Worm (Caenorhabditis elegans) whole organism, young adult: ENCODE data around the gene asp-18.

ENCODE experiments used
- B0261.1 ChIP-seq: sonication (generic microtip); optimal IDR thresholded peaks from 2 replicates; lab custom pipeline; 2016; ENCODE audit warnings: mild to moderate bottlenecking, missing genetic modification characterization, moderate library complexity, missing compliant biosample characterization
- F23B12.7 ChIP-seq: sonication (generic microtip); optimal IDR thresholded peaks from 2 replicates; lab custom pipeline; 2017; ENCODE audit warnings: missing genetic modification characterization, mild to moderate bottlenecking, missing compliant biosample characterization, antibody characterized with exemption, moderate library complexity; ENCODE audit not compliant: insufficient read depth
- F37B4.10 ChIP-seq: fragments of 200-800 bp; sonication (Bioruptor generic); IDR thresholded peaks from 2 replicates; pipeline ENCODE4 v1.3.6; 2022; ENCODE audit warnings: missing genetic modification characterization, missing compliant biosample characterization
- F39B2.1 ChIP-seq: fragments of 200-800 bp; sonication (Bioruptor generic); IDR thresholded peaks from 2 replicates; pipeline ENCODE4 v1.3.6; 2022; ENCODE audit warnings: missing genetic modification reagents, missing genetic modification characterization, missing compliant biosample characterization
- F52B5.7 ChIP-seq: sonication (generic microtip); optimal IDR thresholded peaks from 2 replicates; lab custom pipeline; 2016; ENCODE audit warnings: mild to moderate bottlenecking, missing genetic modification characterization, missing compliant biosample characterization
- Y79H2A.3 ChIP-seq: fragments of 200-800 bp; sonication (Bioruptor generic); conservative IDR thresholded peaks from 2 replicates; pipeline ENCODE4 v1.3.6; 2022; ENCODE audit warnings: missing genetic modification reagents, missing genetic modification characterization, missing compliant biosample characterization
- akir-1 ChIP-seq: fragments of 200-800 bp; sonication (Bioruptor generic); optimal IDR thresholded peaks from 2 replicates; lab custom pipeline; 2018; ENCODE audit warnings: mild to moderate bottlenecking, missing genetic modification characterization, moderate library complexity, missing compliant biosample characterization
- ama-1 ChIP-seq, 3 experiments: fragments of 150-350 bp in 1 of 3; sonication (generic microtip) in 2 of 3; optimal IDR thresholded peaks; 2 replicates each; lab custom pipeline; 2014 to 2018; ENCODE audit warnings: missing biosample characterization in 2 of 3, missing genetic modification characterization in 2 of 3, missing genetic modification reagents in 2 of 3
- ceh-100 ChIP-seq: fragments of 200-800 bp; sonication (Bioruptor generic); IDR thresholded peaks from 2 replicates; pipeline ENCODE4 v1.3.6; 2022; ENCODE audit warnings: missing genetic modification reagents, missing genetic modification characterization, missing compliant biosample characterization
- ceh-58 ChIP-seq: fragments of 200-800 bp; sonication (Bioruptor generic); IDR thresholded peaks from 2 replicates; pipeline ENCODE4 v1.3.6; 2022; ENCODE audit warnings: missing genetic modification characterization, missing compliant biosample characterization
- ceh-79 ChIP-seq: sonication (generic microtip); optimal IDR thresholded peaks from 2 replicates; lab custom pipeline; 2017; ENCODE audit warnings: mild to moderate bottlenecking, missing genetic modification characterization, missing compliant biosample characterization
- ceh-91 ChIP-seq: fragments of 200-800 bp; sonication (Bioruptor generic); IDR thresholded peaks from 2 replicates; pipeline ENCODE4 v1.3.6; 2022; ENCODE audit warnings: missing genetic modification reagents, missing genetic modification characterization, missing compliant biosample characterization
- dox-1 ChIP-seq: fragments of 200-800 bp; sonication (Bioruptor generic); IDR thresholded peaks from 2 replicates; pipeline ENCODE4 v1.3.6; 2022; ENCODE audit warnings: missing genetic modification reagents, missing genetic modification characterization, missing compliant biosample characterization
- gei-17 ChIP-seq: fragments of 200-800 bp; sonication (Bioruptor generic); optimal IDR thresholded peaks from 2 replicates; lab custom pipeline; 2018; ENCODE audit warnings: mild to moderate bottlenecking, missing genetic modification characterization, missing compliant biosample characterization
- hlh-12 ChIP-seq: sonication (generic microtip); optimal IDR thresholded peaks from 2 replicates; lab custom pipeline; 2016; ENCODE audit warnings: missing genetic modification characterization, missing compliant biosample characterization
- hmg-20 ChIP-seq: fragments of 200-800 bp; sonication (Bioruptor generic); IDR thresholded peaks from 2 replicates; pipeline ENCODE4 v1.3.6; 2022; ENCODE audit warnings: missing genetic modification reagents, missing genetic modification characterization, missing compliant biosample characterization
- hsf-1 ChIP-seq: fragments of 200-800 bp; sonication (Bioruptor generic); IDR thresholded peaks from 2 replicates; pipeline ENCODE4 v1.3.6; 2022; ENCODE audit warnings: missing genetic modification reagents, missing genetic modification characterization, missing compliant biosample characterization
- lag-1 ChIP-seq: fragments of 200-800 bp; sonication (Bioruptor generic); IDR thresholded peaks from 2 replicates; pipeline ENCODE4 v1.3.6; 2022; ENCODE audit warnings: missing genetic modification reagents, missing genetic modification characterization, missing compliant biosample characterization
- lin-35 ChIP-seq, 3 experiments: fragments of 150-350 bp in 2 of 3; sonication (generic microtip) in 1 of 3; optimal IDR thresholded peaks; 2 replicates each; lab custom pipeline; 2014 to 2018; ENCODE audit warnings: missing biosample characterization in 3 of 3, missing genetic modification characterization in 3 of 3, missing genetic modification reagents in 3 of 3
- lin-54 ChIP-seq: fragments of 200-800 bp; sonication (Bioruptor generic); optimal IDR thresholded peaks from 2 replicates; lab custom pipeline; 2018; ENCODE audit warnings: mild to moderate bottlenecking, missing genetic modification characterization, missing compliant biosample characterization
- lsl-1 ChIP-seq: fragments of 200-800 bp; sonication (Bioruptor generic); optimal IDR thresholded peaks from 2 replicates; lab custom pipeline; 2018; ENCODE audit warnings: mild to moderate bottlenecking, missing genetic modification characterization, moderate library complexity, missing compliant biosample characterization
- madf-10 ChIP-seq: sonication (generic microtip); optimal IDR thresholded peaks from 2 replicates; lab custom pipeline; 2016; ENCODE audit warnings: mild to moderate bottlenecking, missing genetic modification characterization, missing compliant biosample characterization
- mcd-1 ChIP-seq: fragments of 200-800 bp; sonication (Bioruptor generic); IDR thresholded peaks from 2 replicates; pipeline ENCODE4 v1.3.6; 2022; ENCODE audit warnings: missing genetic modification reagents, missing genetic modification characterization, missing compliant biosample characterization
- mel-28 ChIP-seq: sonication (generic microtip); optimal IDR thresholded peaks from 2 replicates; lab custom pipeline; 2016; ENCODE audit warnings: borderline replicate concordance, mild to moderate bottlenecking, missing genetic modification characterization, missing compliant biosample characterization
- mes-4 ChIP-seq: sonication (generic microtip); optimal IDR thresholded peaks from 2 replicates; lab custom pipeline; 2016; ENCODE audit warnings: missing genotype, missing genetic modification characterization, missing compliant biosample characterization
- mxl-1 ChIP-seq: sonication (generic microtip); optimal IDR thresholded peaks from 2 replicates; lab custom pipeline; 2016; ENCODE audit warnings: missing genetic modification characterization, missing compliant biosample characterization
- nfya-2 ChIP-seq: fragments of 200-800 bp; sonication (Bioruptor generic); IDR thresholded peaks from 2 replicates; pipeline ENCODE4 v1.3.6; 2022; ENCODE audit warnings: missing genetic modification reagents, missing genetic modification characterization, missing compliant biosample characterization
- nhr-120 ChIP-seq: fragments of 200-800 bp; sonication (Bioruptor generic); IDR thresholded peaks from 2 replicates; pipeline ENCODE4 v1.3.6; 2022; ENCODE audit warnings: missing genetic modification characterization, missing compliant biosample characterization
- nhr-90 ChIP-seq: sonication (generic microtip); optimal IDR thresholded peaks from 2 replicates; lab custom pipeline; 2016; ENCODE audit warnings: missing genotype, mild to moderate bottlenecking, missing genetic modification characterization, missing compliant biosample characterization
- tbp1 ChIP-seq: fragments of 200-800 bp; sonication (Bioruptor generic); optimal IDR thresholded peaks from 2 replicates; lab custom pipeline; 2018; ENCODE audit warnings: mild to moderate bottlenecking, missing genetic modification characterization, missing compliant biosample characterization
- zfh-2 ChIP-seq: fragments of 200-800 bp; sonication (Bioruptor generic); conservative IDR thresholded peaks from 2 replicates; pipeline ENCODE4 v1.3.6; 2022; ENCODE audit warnings: missing genetic modification reagents, missing genetic modification characterization, missing compliant biosample characterization
- ztf-22 ChIP-seq: fragments of 200-800 bp; sonication (Bioruptor generic); optimal IDR thresholded peaks from 2 replicates; lab custom pipeline; 2018; ENCODE audit warnings: mild to moderate bottlenecking, missing genetic modification characterization, moderate library complexity, missing compliant biosample characterization
- ztf-26 ChIP-seq: sonication (generic microtip); optimal IDR thresholded peaks from 2 replicates; lab custom pipeline; 2017; ENCODE audit warnings: missing genetic modification characterization, missing compliant biosample characterization

Gene asp-18

DNA sequence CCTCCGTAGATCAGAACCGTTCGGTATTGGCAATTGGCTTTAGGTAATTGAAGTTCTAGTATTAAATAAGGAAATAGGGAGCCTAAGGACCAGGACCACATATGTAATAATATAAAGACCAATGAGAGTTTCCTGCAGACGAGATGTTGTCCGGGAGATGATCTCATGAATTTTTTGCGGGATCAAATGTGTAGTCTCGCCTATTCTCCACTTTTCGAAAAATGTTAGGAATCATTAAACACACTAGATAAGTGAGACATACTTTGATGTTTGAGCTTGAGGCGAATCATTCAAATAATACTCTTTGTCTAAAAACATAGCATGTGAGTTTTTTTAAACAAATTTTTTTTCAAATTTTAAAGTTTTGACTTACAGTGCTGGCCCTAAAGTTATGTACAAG, 21.6 kb upstream of the asp-18 start, which contains the start of gene F11D11.6:
F11D11.6 (minus strand) TSS at position 101 of the 400 bp plus-strand sequence.
- TF ChIP-seq nhr-90 (tag; lab: Kevin White, UChicago), result no peak
- TF ChIP-seq madf-10, result no peak
- TF ChIP-seq ceh-58 (GFP tag; lab: Robert Waterston, UW), result no peak
- TF ChIP-seq ceh-100 (GFP tag; lab: Robert Waterston, UW), result no peak
- no peak for TF ChIP-seq nfya-2
- no peak for TF ChIP-seq lin-54
- TF ChIP-seq lin-35 (GFP tag; optimal IDR thresholded peaks at IDR 0.05; lab: Kevin White, UChicago), result no peak
- TF ChIP-seq mel-28 (tag; lab: Kevin White, UChicago), result no peak
- TF ChIP-seq hsf-1 (GFP tag; lab: Robert Waterston, UW), result no peak
- no peak for TF ChIP-seq hmg-20 (GFP tag; lab: Robert Waterston, UW)
- no peak for TF ChIP-seq akir-1
- TF ChIP-seq gei-17 (GFP tag; lab: Kevin White, UChicago), result no peak
- TF ChIP-seq mcd-1 (GFP tag; lab: Robert Waterston, UW), result no peak

DNA sequence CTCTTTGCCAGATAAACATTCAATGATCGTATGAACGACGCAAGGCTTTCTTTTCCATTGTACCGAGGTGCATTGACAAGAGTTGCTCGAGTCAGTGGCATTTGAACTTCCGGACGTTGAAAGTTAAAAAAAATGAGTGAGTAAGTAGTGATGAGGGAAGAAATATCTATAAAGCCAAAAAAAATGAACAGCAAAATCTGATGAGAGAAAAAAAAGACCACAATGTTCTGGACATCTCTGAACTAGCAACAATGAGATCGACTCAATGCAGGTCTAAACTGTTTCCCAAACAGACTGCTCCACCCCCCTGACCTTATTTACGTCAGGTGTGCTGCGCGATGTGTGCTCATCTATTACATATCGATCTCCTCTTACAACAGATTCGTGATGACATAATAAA, 19.0 kb upstream of the asp-18 start, which contains the start of the genes F11D11.21 and F11D11.12:
F11D11.21 (minus strand) TSS at position 101 of the 400 bp plus-strand sequence.
F11D11.12 (minus strand) TSS at position 238 of the 400 bp plus-strand sequence.
- TF ChIP-seq B0261.1 (tag; lab: Kevin White, UChicago) (no peak), hsf-1 (GFP tag; lab: Robert Waterston, UW) (no peak), hlh-12 (tag; lab: Kevin White, UChicago) (no peak), madf-10 (no peak), ceh-79 (tag; lab: Kevin White, UChicago) (no peak), F39B2.1 (GFP tag; lab: Robert Waterston, UW) (no peak), F37B4.10 (GFP tag; lab: Robert Waterston, UW) (no peak), ceh-91 (GFP tag; lab: Robert Waterston, UW) (no peak)

DNA sequence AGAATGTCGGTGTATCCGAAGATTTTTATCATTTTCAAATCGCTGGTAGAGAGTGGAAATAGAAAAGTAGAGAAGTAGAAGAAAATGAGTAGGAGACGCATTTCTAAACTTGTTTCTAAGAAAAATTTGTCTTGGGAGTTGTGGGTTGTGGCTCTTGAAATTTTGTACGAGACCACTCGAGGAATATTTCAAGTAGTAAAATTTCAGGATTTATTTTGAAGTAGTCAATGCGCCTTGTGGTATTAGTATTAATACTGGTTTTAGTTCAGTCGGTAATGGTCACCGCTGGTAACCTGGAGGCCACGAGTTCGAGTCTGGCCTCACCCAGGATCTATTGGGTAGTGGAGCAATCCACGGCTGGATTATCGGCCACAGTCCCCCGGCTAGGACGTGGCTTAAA, 17.2 kb upstream of the asp-18 start, which contains the start of gene clec-252:
clec-252 (minus strand) TSS at position 101 of the 400 bp plus-strand sequence.
- TF ChIP-seq F52B5.7 (tag; lab: Kevin White, UChicago) (no peak), lsl-1 (GFP tag; lab: Kevin White, UChicago) (no peak), tbp1 (GFP tag; lab: Kevin White, UChicago) (no peak), Y79H2A.3 (no peak), ztf-26 (tag; lab: Kevin White, UChicago) (no peak), ztf-22 (GFP tag; lab: Kevin White, UChicago) (no peak)

DNA sequence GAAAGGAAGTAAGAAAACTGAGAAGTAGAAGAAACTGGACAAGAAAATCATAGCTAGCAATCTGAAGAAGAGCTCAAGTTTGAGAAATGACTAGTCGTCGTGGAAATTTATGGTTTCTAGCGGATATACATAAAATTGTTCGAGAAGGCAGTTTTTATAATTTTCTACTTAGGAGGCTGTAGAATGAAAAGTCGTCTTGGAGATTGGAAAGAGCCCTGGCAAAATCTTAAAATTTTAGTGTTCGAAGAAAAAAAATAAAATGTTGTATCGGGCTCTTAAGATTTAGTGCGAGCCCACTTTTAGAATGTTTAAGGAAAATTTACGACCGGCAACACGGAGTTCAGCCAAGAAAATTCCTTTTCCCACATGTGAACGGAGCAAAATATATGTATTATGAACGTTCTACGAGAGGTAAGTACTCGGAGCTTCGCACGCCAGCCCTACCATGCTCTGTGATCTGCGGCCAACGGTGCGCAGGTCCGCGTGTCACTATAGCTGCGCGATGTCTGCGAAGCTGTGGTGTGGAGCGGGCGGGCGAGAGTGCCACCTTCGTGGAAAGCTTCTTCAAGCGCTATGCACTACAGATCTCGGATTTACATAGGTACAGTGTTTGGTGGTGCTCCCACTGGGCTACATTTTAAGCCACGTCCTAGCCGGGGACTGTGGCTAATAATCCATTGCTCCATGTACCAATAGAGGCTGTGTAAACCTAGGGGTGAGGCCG, 15.6 kb upstream of the asp-18 start, which contains the start of gene clec-251:
clec-251 (minus strand) TSS at position 51 of the 724 bp plus-strand sequence.
- peak; percentile 77; the same call in 1 of the 2 replicates for TF ChIP-seq zfh-2 (GFP tag; lab: Robert Waterston, UW)
- TF ChIP-seq nhr-120 (GFP tag; lab: Robert Waterston, UW), result no peak
- TF ChIP-seq ama-1 (optimal IDR thresholded peaks at IDR 0.05; lab: Kevin White, UChicago), result no peak
- no peak for TF ChIP-seq ama-1 (GFP tag; optimal IDR thresholded peaks at IDR 0.05; lab: Kevin White, UChicago)
- TF ChIP-seq F52B5.7 (tag; lab: Kevin White, UChicago), result no peak
- TF ChIP-seq F23B12.7, result no peak
- no peak for TF ChIP-seq mxl-1
- no peak for TF ChIP-seq mes-4 (tag; lab: Kevin White, UChicago)
- TF ChIP-seq dox-1 (GFP tag; lab: Robert Waterston, UW), result 0 out of 2 replicates have a peak, but pooled peaks have one; percentile 9
- no peak for TF ChIP-seq lag-1 (GFP tag; lab: Robert Waterston, UW)
